Fruit fly (Drosophila melanogaster): ENCODE results near the gene CG5217.
A peak's percentile ranks its signal among the peaks of the same experiment; 100 is the strongest.

CG5217 gene

dm6 chr3R:19211778-19212177 lies 36.2 kb downstream of the CG5217 start, which contains the start of gene cry (continued):
- TF ChIP-seq CG15011 (GFP tag; optimal IDR thresholded peaks at IDR 0.05) (no peak), CG9609 (GFP tag; optimal IDR thresholded peaks at IDR 0.05) (no peak), CG3995 (GFP tag; optimal IDR thresholded peaks at IDR 0.05) (no peak), gro (GFP tag; optimal IDR thresholded peaks at IDR 0.05) (no peak), CG6813 (GFP tag; optimal IDR thresholded peaks at IDR 0.05) (no peak), Lim3 (GFP tag; IDR thresholded peaks at IDR 0.05) (no peak), unc-4 (GFP tag; IDR thresholded peaks at IDR 0.05; ENCODE audit: partially characterized antibody) (no peak), slbo (GFP tag; IDR thresholded peaks at IDR 0.05) (no peak), hkb (optimal IDR thresholded peaks at IDR 0.05) (no peak), hkb (GFP tag; IDR thresholded peaks at IDR 0.05) (no peak; the same call in 1 of the 2 replicates), wek (GFP tag; optimal IDR thresholded peaks at IDR 0.05) (no peak), bab2 (GFP tag; optimal IDR thresholded peaks at IDR 0.05) (no peak), pb (GFP tag; optimal IDR thresholded peaks at IDR 0.05) (no peak), CG15601 (tag; optimal IDR thresholded peaks at IDR 0.05) (peak; percentile 55), CG30403 (GFP tag; optimal IDR thresholded peaks at IDR 0.05) (peak; percentile 60), yki (optimal IDR thresholded peaks at IDR 0.05) (no peak), Nf-YC (tag; optimal IDR thresholded peaks at IDR 0.05) (no peak), grau (tag; optimal IDR thresholded peaks at IDR 0.05) (no peak), Xbp1 (GFP tag; optimal IDR thresholded peaks at IDR 0.05) (peak; percentile 52), cad (GFP tag; optimal IDR thresholded peaks at IDR 0.05) (no peak), CG14441 (GFP tag; IDR thresholded peaks at IDR 0.05) (no peak), CG1024 (GFP tag; IDR thresholded peaks at IDR 0.05) (no peak), pho (GFP tag; optimal IDR thresholded peaks at IDR 0.05) (no peak), mirr (GFP tag; optimal IDR thresholded peaks at IDR 0.05) (no peak), CG2712 (tag; optimal IDR thresholded peaks at IDR 0.05) (peak; percentile 81), ranshi (GFP tag; IDR thresholded peaks at IDR 0.05) (no peak), fu2 (GFP tag; optimal IDR thresholded peaks at IDR 0.05) (no peak), Hmx (GFP tag; optimal IDR thresholded peaks at IDR 0.05) (no peak), p53 (GFP tag; optimal IDR thresholded peaks at IDR 0.05) (no peak), CG10979 (tag; optimal IDR thresholded peaks at IDR 0.05) (peak; percentile 84), Spps (tag; optimal IDR thresholded peaks at IDR 0.05) (peak; percentile 22), ATbp (GFP tag; optimal IDR thresholded peaks at IDR 0.05) (peak; percentile 52), Oaz (GFP tag; IDR thresholded peaks at IDR 0.05) (no peak), usp (GFP tag; optimal IDR thresholded peaks at IDR 0.05) (no peak), CG33213 (GFP tag; optimal IDR thresholded peaks at IDR 0.05) (no peak), bbx (GFP tag; IDR thresholded peaks at IDR 0.05; ENCODE audit: partially characterized antibody) (no peak), Optix (GFP tag; IDR thresholded peaks at IDR 0.05) (no peak), CG10321 (GFP tag; IDR thresholded peaks at IDR 0.05) (no peak), CG5180 (GFP tag; optimal IDR thresholded peaks at IDR 0.05) (no peak), CG3281 (GFP tag; optimal IDR thresholded peaks at IDR 0.05) (peak; percentile 22), CG6689 (GFP tag; IDR thresholded peaks at IDR 0.05) (peak; percentile 56; the same call in 1 of the 2 replicates), TFAM (GFP tag; optimal IDR thresholded peaks at IDR 0.05) (no peak), Dek (tag; optimal IDR thresholded peaks at IDR 0.05) (no peak), Asciz (GFP tag; optimal IDR thresholded peaks at IDR 0.05) (peak; percentile 26), CG7357 (GFP tag; IDR thresholded peaks at IDR 0.05) (no peak), CG7786 (GFP tag; optimal IDR thresholded peaks at IDR 0.05) (no peak), Tbp (GFP tag; optimal IDR thresholded peaks at IDR 0.05) (no peak), CG8478 (optimal IDR thresholded peaks at IDR 0.05) (no peak), CG4854 (GFP tag; optimal IDR thresholded peaks at IDR 0.05) (no peak), ash1 (GFP tag; optimal IDR thresholded peaks at IDR 0.05) (no peak), CG43689 (GFP tag; IDR thresholded peaks at IDR 0.05) (no peak), Mad (GFP tag; optimal IDR thresholded peaks at IDR 0.05) (no peak), CG13424 (tag; optimal IDR thresholded peaks at IDR 0.05) (peak; percentile 68), CG16863 (GFP tag; optimal IDR thresholded peaks at IDR 0.05) (no peak)

All from whole organism, embryonic.